Fruit fly (Drosophila melanogaster): ENCODE results near the gene Dpck.

DNA sequence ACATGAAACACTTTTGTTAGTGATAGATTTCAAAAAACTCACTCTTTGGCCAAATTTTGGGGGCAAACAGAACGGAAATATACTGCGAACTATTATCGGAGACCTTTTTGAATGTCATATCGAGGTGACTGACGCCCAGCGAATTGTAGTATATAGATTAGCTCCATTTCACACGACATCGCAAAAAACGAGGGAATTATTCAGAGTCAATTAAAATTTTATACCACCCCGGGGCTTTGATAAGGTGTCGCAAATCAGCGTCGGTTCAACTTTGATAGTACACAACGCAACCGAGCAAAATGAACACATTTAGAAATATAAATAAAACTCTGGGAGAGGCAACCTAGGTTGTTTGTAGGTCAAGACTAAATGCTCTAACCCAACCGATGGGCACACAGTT is 24.0 kb upstream of the Dpck start:
- TF ChIP-seq CG34367 (tag; optimal IDR thresholded peaks at IDR 0.05) = no peak
- no peak for TF ChIP-seq CG17806 (tag; optimal IDR thresholded peaks at IDR 0.05)
- TF ChIP-seq fd96Ca (GFP tag; IDR thresholded peaks at IDR 0.05) = no peak
- TF ChIP-seq Pif1A (GFP tag; optimal IDR thresholded peaks at IDR 0.05) = no peak
- TF ChIP-seq CG13204 (GFP tag; optimal IDR thresholded peaks at IDR 0.05) = no peak
- no peak for TF ChIP-seq CG15710 (tag; optimal IDR thresholded peaks at IDR 0.05)
- no peak for TF ChIP-seq CG9948 (tag; optimal IDR thresholded peaks at IDR 0.05)
- TF ChIP-seq Pif1B (GFP tag; optimal IDR thresholded peaks at IDR 0.05) = no peak
- TF ChIP-seq rn (GFP tag; IDR thresholded peaks at IDR 0.05) = no peak
- TF ChIP-seq CG8159 (tag; optimal IDR thresholded peaks at IDR 0.05) = no peak
- TF ChIP-seq Snoo (tag; optimal IDR thresholded peaks at IDR 0.05) = no peak
- no peak for TF ChIP-seq EcR (GFP tag; optimal IDR thresholded peaks at IDR 0.05)
